Worm (Caenorhabditis elegans): ENCODE data around the gene nhr-100.

- no peak for TF ChIP-seq fos-1 (tag; optimal IDR thresholded peaks at IDR 0.05)
- TF ChIP-seq lsy-2 (tag; optimal IDR thresholded peaks at IDR 0.05) = no peak
- no peak for TF ChIP-seq unc-62 (GFP tag; optimal IDR thresholded peaks at IDR 0.05)
- no peak for TF ChIP-seq aly-2 (tag; optimal IDR thresholded peaks at IDR 0.05)
- no peak for TF ChIP-seq unc-55 (GFP tag; optimal IDR thresholded peaks at IDR 0.05)
- no peak for TF ChIP-seq peb-1 (tag; optimal IDR thresholded peaks at IDR 0.05)
- no peak for TF ChIP-seq snpc-4 (tag; optimal IDR thresholded peaks at IDR 0.05)
- no peak for TF ChIP-seq ceh-82 (tag; optimal IDR thresholded peaks at IDR 0.05)
- TF ChIP-seq skn-1 (tag; optimal IDR thresholded peaks at IDR 0.05) = no peak
- no peak for TF ChIP-seq nhr-77 (tag; optimal IDR thresholded peaks at IDR 0.05)
- no peak for TF ChIP-seq mab-5 (tag; optimal IDR thresholded peaks at IDR 0.05)
- TF ChIP-seq nhr-12 (tag; optimal IDR thresholded peaks at IDR 0.05) = no peak
- no peak for TF ChIP-seq lin-39 (tag; optimal IDR thresholded peaks at IDR 0.05)
- TF ChIP-seq elt-3 (tag; optimal IDR thresholded peaks at IDR 0.05) = no peak
Measured at ce11 chrIV:9742883-9743282, 14.4 kb downstream of the nhr-100 start, which contains the start of gene C28D4.7.

Measured in whole organism, L2 larva.